Fruit fly (Drosophila melanogaster) whole organism, embryonic: ENCODE results near the gene CG10512.

Experiments
- ATbp ChIP-seq: fragments of 200-800 bp; sonication (Bioruptor generic); optimal IDR thresholded peaks from 2 replicates; lab custom pipeline; 2017; ENCODE audit warnings: missing biosample characterization, mild to moderate bottlenecking, missing genetic modification characterization, missing genetic modification reagents
- Blimp-1 ChIP-seq: fragments of 200-800 bp; sonication (Bioruptor generic); optimal IDR thresholded peaks from 3 replicates; lab custom pipeline; 2018; ENCODE audit warnings: missing biosample characterization, missing genetic modification characterization, mild to moderate bottlenecking, moderate library complexity, missing genetic modification reagents
- CG11085 ChIP-seq: fragments of 200-800 bp; sonication (Bioruptor generic); IDR thresholded peaks from 2 replicates; pipeline ENCODE4 v1.3.6; 2022; ENCODE audit warnings: missing biosample characterization, missing genetic modification characterization
- CG12299 ChIP-seq: fragments of 200-800 bp; sonication (Bioruptor generic); optimal IDR thresholded peaks from 2 replicates; lab custom pipeline; 2018; ENCODE audit warnings: missing biosample characterization, mild to moderate bottlenecking, missing genetic modification characterization
- CG12942 ChIP-seq: fragments of 200-800 bp; sonication (Bioruptor generic); optimal IDR thresholded peaks from 3 replicates; lab custom pipeline; 2016; ENCODE audit warnings: missing biosample characterization, missing genetic modification characterization
- CG14965 ChIP-seq: fragments of 200-800 bp; sonication (Bioruptor generic); optimal IDR thresholded peaks from 2 replicates; lab custom pipeline; 2016; ENCODE audit warnings: missing biosample characterization, missing genetic modification characterization, borderline replicate concordance
- CG15269 ChIP-seq: fragments of 200-800 bp; sonication (Bioruptor generic); optimal IDR thresholded peaks from 2 replicates; lab custom pipeline; 2018; ENCODE audit warnings: missing biosample characterization, mild to moderate bottlenecking, missing genetic modification characterization, moderate library complexity
- CG1647 ChIP-seq: fragments of 200-800 bp; sonication (Bioruptor generic); optimal IDR thresholded peaks from 3 replicates; lab custom pipeline; 2016; ENCODE audit warnings: missing biosample characterization, missing genetic modification characterization
- CG34376 ChIP-seq: fragments of 200-800 bp; sonication (Bioruptor generic); optimal IDR thresholded peaks from 2 replicates; lab custom pipeline; 2018; ENCODE audit warnings: missing biosample characterization, mild to moderate bottlenecking, missing genetic modification characterization
- CG34422 ChIP-seq: fragments of 200-800 bp; sonication (Bioruptor generic); IDR thresholded peaks from 3 replicates; pipeline ENCODE4 v1.3.6; 2022; ENCODE audit warnings: missing biosample characterization, missing genetic modification characterization
- CG6175 ChIP-seq: fragments of 200-800 bp; sonication (Bioruptor generic); IDR thresholded peaks from 3 replicates; pipeline ENCODE4 v1.3.6; 2022; ENCODE audit warnings: missing biosample characterization, missing genetic modification characterization
- CG6272 ChIP-seq: fragments of 200-800 bp; sonication (Bioruptor generic); IDR thresholded peaks from 2 replicates; pipeline ENCODE4 v1.3.6; 2022; ENCODE audit warnings: missing biosample characterization, missing genetic modification characterization
- CG7372 ChIP-seq: fragments of 200-800 bp; sonication (Bioruptor generic); IDR thresholded peaks from 2 replicates; pipeline ENCODE4 v1.3.6; 2022; ENCODE audit warnings: missing biosample characterization, missing genetic modification characterization
- CG7786 ChIP-seq: fragments of 200-800 bp; sonication (Bioruptor generic); optimal IDR thresholded peaks from 2 replicates; lab custom pipeline; 2016; ENCODE audit warnings: missing biosample characterization, missing genetic modification characterization
- CG8924 ChIP-seq: fragments of 200-800 bp; optimal IDR thresholded peaks from 3 replicates; lab custom pipeline; 2019; ENCODE audit warnings: missing biosample characterization, mild to moderate bottlenecking, missing genetic modification characterization, moderate library complexity
- CG8944 ChIP-seq: fragments of 200-800 bp; sonication (Bioruptor generic); optimal IDR thresholded peaks from 3 replicates; lab custom pipeline; 2016; ENCODE audit warnings: missing biosample characterization, missing genetic modification characterization
- D ChIP-seq, 2 experiments: fragments of 200-800 bp in 1 of 2; fragments of >200 bp in 1 of 2; sonication (Bioruptor generic) in 1 of 2; optimal IDR thresholded peaks; 2 replicates in 1 of 2; 3 replicates in 1 of 2; lab custom pipeline; 2017; ENCODE audit warnings: mild to moderate bottlenecking in 1 of 2, missing biosample characterization in 1 of 2, missing genetic modification characterization in 1 of 2, missing genetic modification reagents in 1 of 2
- Fer3 ChIP-seq: fragments of 200-800 bp; sonication (Bioruptor generic); optimal IDR thresholded peaks from 2 replicates; lab custom pipeline; 2018; ENCODE audit warnings: missing biosample characterization, mild to moderate bottlenecking, missing genetic modification characterization, moderate library complexity
- H2.0 ChIP-seq: fragments of 200-800 bp; sonication (Bioruptor generic); IDR thresholded peaks from 2 replicates; pipeline ENCODE4 v1.3.6; 2022; ENCODE audit warnings: missing biosample characterization, missing genetic modification characterization
- HLH54F ChIP-seq: fragments of 200-800 bp; sonication (Bioruptor generic); optimal IDR thresholded peaks from 3 replicates; lab custom pipeline; 2016; ENCODE audit warnings: missing biosample characterization, missing genetic modification characterization
- Mad ChIP-seq: fragments of 200-800 bp; sonication (Bioruptor generic); optimal IDR thresholded peaks from 2 replicates; lab custom pipeline; 2016; ENCODE audit warnings: missing biosample characterization, missing genetic modification characterization
- Med ChIP-seq: fragments of 200-800 bp; sonication (Bioruptor generic); peaks from one replicate; lab custom pipeline; 2016; ENCODE audit warnings: missing biosample characterization, missing genetic modification characterization, mild to moderate bottlenecking, inconsistent platforms, moderate library complexity
- NC2α ChIP-seq: fragments of 200-800 bp; sonication (Bioruptor generic); optimal IDR thresholded peaks from 2 replicates; lab custom pipeline; 2016; ENCODE audit warnings: missing biosample characterization, missing genetic modification characterization
- Rfx ChIP-seq: fragments of 200-800 bp; sonication (Bioruptor generic); IDR thresholded peaks from 2 replicates; pipeline ENCODE4 v1.3.6; 2022; ENCODE audit warnings: missing biosample characterization, missing genetic modification characterization
- Sin3A ChIP-seq: fragments of >200 bp; optimal IDR thresholded peaks from 2 replicates; lab custom pipeline; 2018
- Xbp1 ChIP-seq: fragments of 200-800 bp; sonication (Bioruptor generic); optimal IDR thresholded peaks from 3 replicates; lab custom pipeline; 2016; ENCODE audit warnings: missing biosample characterization, mild to moderate bottlenecking, missing genetic modification characterization
- bowl ChIP-seq: fragments of 200-800 bp; sonication (Bioruptor generic); IDR thresholded peaks from 2 replicates; pipeline ENCODE4 v1.3.6; 2022; ENCODE audit warnings: missing biosample characterization, missing genetic modification characterization
- btn ChIP-seq: fragments of 200-800 bp; sonication (Bioruptor generic); optimal IDR thresholded peaks from 2 replicates; lab custom pipeline; 2016; ENCODE audit warnings: missing biosample characterization, missing genetic modification characterization
- cas ChIP-seq: fragments of 200-800 bp; sonication (Bioruptor generic); IDR thresholded peaks from 2 replicates; pipeline ENCODE4 v1.3.6; 2022; ENCODE audit warnings: missing biosample characterization, missing genetic modification characterization
- caup ChIP-seq: fragments of 200-800 bp; sonication (Bioruptor generic); optimal IDR thresholded peaks from 3 replicates; lab custom pipeline; 2017; ENCODE audit warnings: missing biosample characterization, mild to moderate bottlenecking, missing genetic modification characterization, moderate library complexity; ENCODE audit not compliant: severe bottlenecking
- cg ChIP-seq: fragments of 200-800 bp; sonication (Bioruptor generic); optimal IDR thresholded peaks from 3 replicates; lab custom pipeline; 2019; ENCODE audit warnings: missing biosample characterization, mild to moderate bottlenecking, missing genetic modification characterization, moderate library complexity
- ci ChIP-seq: fragments of 200-800 bp; sonication (Bioruptor generic); IDR thresholded peaks from 3 replicates; pipeline ENCODE4 v1.3.6; 2022; ENCODE audit warnings: missing biosample characterization, missing genetic modification characterization
- croc ChIP-seq: fragments of 200-800 bp; sonication (Bioruptor generic); conservative IDR thresholded peaks from 3 replicates; pipeline ENCODE4 v1.3.6; 2022; ENCODE audit warnings: missing biosample characterization, missing genetic modification characterization
- danr ChIP-seq: fragments of 200-800 bp; sonication (Bioruptor generic); IDR thresholded peaks from 2 replicates; pipeline ENCODE4 v1.3.6; 2022; ENCODE audit warnings: missing biosample characterization, missing genetic modification characterization
- dmrt11E ChIP-seq: fragments of 200-800 bp; sonication (Bioruptor generic); optimal IDR thresholded peaks from 3 replicates; lab custom pipeline; 2018; ENCODE audit warnings: missing biosample characterization, mild to moderate bottlenecking, missing genetic modification characterization, moderate library complexity
- fu2 ChIP-seq: fragments of 200-800 bp; sonication (Bioruptor generic); optimal IDR thresholded peaks from 2 replicates; lab custom pipeline; 2016; ENCODE audit warnings: missing biosample characterization, missing genetic modification characterization
- grn ChIP-seq: fragments of 200-800 bp; sonication (Bioruptor generic); optimal IDR thresholded peaks from 3 replicates; lab custom pipeline; 2017; ENCODE audit warnings: missing biosample characterization, missing genetic modification characterization
- hbn ChIP-seq: fragments of 200-800 bp; sonication (Bioruptor generic); IDR thresholded peaks from 2 replicates; pipeline ENCODE4 v1.3.6; 2022; ENCODE audit warnings: missing biosample characterization, missing genetic modification characterization; ENCODE audit not compliant: partially characterized antibody
- her ChIP-seq: fragments of 200-800 bp; sonication (Bioruptor generic); optimal IDR thresholded peaks from 2 replicates; lab custom pipeline; 2016; ENCODE audit warnings: missing biosample characterization, missing genetic modification characterization
- kah ChIP-seq: fragments of 200-800 bp; sonication (Bioruptor generic); optimal IDR thresholded peaks from 2 replicates; lab custom pipeline; 2018; ENCODE audit warnings: missing biosample characterization, mild to moderate bottlenecking, missing genetic modification characterization
- luna ChIP-seq: fragments of 200-800 bp; sonication (Bioruptor generic); optimal IDR thresholded peaks from 2 replicates; lab custom pipeline; 2016; ENCODE audit warnings: missing biosample characterization, missing genetic modification characterization
- nau ChIP-seq: fragments of 200-800 bp; sonication (Bioruptor generic); optimal IDR thresholded peaks from 3 replicates; lab custom pipeline; 2017; ENCODE audit warnings: missing biosample characterization, mild to moderate bottlenecking, missing genetic modification characterization, missing genetic modification reagents
- prd ChIP-seq, 3 experiments: fragments of >200 bp in 2 of 3; fragments of 200-800 bp in 1 of 3; sonication (Bioruptor generic) in 1 of 3; optimal IDR thresholded peaks in 2 of 3; IDR thresholded peaks in 1 of 3; 2 replicates in 2 of 3; 3 replicates in 1 of 3; pipeline versions ENCODE4 v1.3.6 to Lab custom; 2017 to 2022; ENCODE audit warnings: missing biosample characterization in 1 of 3, missing genetic modification characterization in 1 of 3
- row ChIP-seq: fragments of 200-800 bp; sonication (Bioruptor generic); IDR thresholded peaks from 3 replicates; pipeline ENCODE4 v1.3.6; 2022; ENCODE audit warnings: missing biosample characterization, missing genetic modification characterization
- salm ChIP-seq: fragments of 200-800 bp; sonication (Bioruptor generic); optimal IDR thresholded peaks from 2 replicates; lab custom pipeline; 2018; ENCODE audit warnings: missing biosample characterization, mild to moderate bottlenecking, missing genetic modification characterization
- slp2 ChIP-seq: fragments of 200-800 bp; sonication (Bioruptor generic); optimal IDR thresholded peaks from 2 replicates; lab custom pipeline; 2016; ENCODE audit warnings: missing biosample characterization, missing genetic modification characterization
- sob ChIP-seq: fragments of 200-800 bp; sonication (Bioruptor generic); IDR thresholded peaks from 2 replicates; pipeline ENCODE4 v1.3.6; 2022; ENCODE audit warnings: missing biosample characterization, missing genetic modification characterization
- tup ChIP-seq: fragments of 200-800 bp; sonication (Bioruptor generic); optimal IDR thresholded peaks from 2 replicates; lab custom pipeline; 2016; ENCODE audit warnings: missing biosample characterization, mild to moderate bottlenecking, missing genetic modification characterization, moderate library complexity
- twi ChIP-seq: fragments of 200-800 bp; optimal IDR thresholded peaks from 2 replicates; lab custom pipeline; 2019; ENCODE audit warnings: missing biosample characterization, mild to moderate bottlenecking, missing genetic modification characterization, moderate library complexity
- unc-4 ChIP-seq: fragments of 200-800 bp; sonication (Bioruptor generic); IDR thresholded peaks from 2 replicates; pipeline ENCODE4 v1.3.6; 2022; ENCODE audit warnings: missing biosample characterization, missing genetic modification characterization; ENCODE audit not compliant: partially characterized antibody

CG10512 gene

dm6 chr3L:21201246-21201896 lies 1.3 kb upstream of the CG10512 start (continued):
- TF ChIP-seq tup (GFP tag; lab: Kevin White, UChicago) (no peak), bowl (GFP tag; lab: Robert Waterston, UW) (no peak), CG8944 (GFP tag; lab: Kevin White, UChicago) (no peak), CG7372 (GFP tag; lab: Robert Waterston, UW) (no peak), Xbp1 (no peak), cg (no peak), CG6175 (no peak), cas (GFP tag; lab: Robert Waterston, UW) (0 out of 2 replicates have a peak, but pooled peaks have one; percentile 18), her (GFP tag; lab: Kevin White, UChicago) (no peak), D (optimal IDR thresholded peaks at IDR 0.05; lab: Kevin White, UChicago) (no peak), D (GFP tag; optimal IDR thresholded peaks at IDR 0.05; lab: Kevin White, UChicago) (no peak), Mad (GFP tag; lab: Kevin White, UChicago) (no peak), CG1647 (GFP tag; lab: Kevin White, UChicago) (no peak), CG15269 (tag; lab: Kevin White, UChicago) (no peak), H2.0 (no peak), hbn (GFP tag; lab: Robert Waterston, UW) (no peak), btn (GFP tag; lab: Kevin White, UChicago) (no peak), salm (tag; lab: Kevin White, UChicago) (no peak), HLH54F (GFP tag; lab: Kevin White, UChicago) (no peak), ci (GFP tag; lab: Robert Waterston, UW) (0 out of 3 replicates have a peak, but pooled peaks have one; percentile 21), Rfx (GFP tag; lab: Robert Waterston, UW) (peak; percentile 27; the same call in 1 of the 2 replicates), caup (GFP tag; lab: Kevin White, UChicago) (peak; percentile 18), Blimp-1 (GFP tag; lab: Kevin White, UChicago) (no peak), CG7786 (GFP tag; lab: Kevin White, UChicago) (no peak), fu2 (no peak), CG34422 (no peak), CG14965 (no peak), CG11085 (GFP tag; lab: Robert Waterston, UW) (no peak), dmrt11E (tag; lab: Kevin White, UChicago) (no peak), sob (peak; percentile 46; the same call in 1 of the 2 replicates), Med (GFP tag; lab: Kevin White, UChicago) (peak; percentile 82), CG12299 (tag; lab: Kevin White, UChicago) (no peak), luna (GFP tag; lab: Kevin White, UChicago) (no peak), CG8924 (no peak), Sin3A (lab: Kevin White, UChicago) (no peak), Fer3 (no peak), NC2α (GFP tag; lab: Kevin White, UChicago) (no peak), croc (GFP tag; lab: Robert Waterston, UW) (no peak), row (GFP tag; lab: Robert Waterston, UW) (peak; percentile 24; the same call in 1 of the 3 replicates), slp2 (GFP tag; lab: Kevin White, UChicago) (no peak), twi (tag; lab: Kevin White, UChicago) (no peak), prd (optimal IDR thresholded peaks at IDR 0.05; lab: Kevin White, UChicago) (no peak), prd (GFP tag; IDR thresholded peaks at IDR 0.05; lab: Robert Waterston, UW) (no peak), CG12942 (GFP tag; lab: Kevin White, UChicago) (no peak), kah (no peak), grn (GFP tag; lab: Kevin White, UChicago) (no peak), danr (GFP tag; lab: Robert Waterston, UW) (no peak), CG34376 (GFP tag; lab: Kevin White, UChicago) (no peak), ATbp (no peak), nau (GFP tag; lab: Kevin White, UChicago) (no peak), CG6272 (GFP tag; lab: Robert Waterston, UW) (no peak), unc-4 (GFP tag; lab: Robert Waterston, UW) (no peak)
